Fruit fly (Drosophila melanogaster) whole organism, embryonic: ENCODE data around the gene BtbVII.

ENCODE experiments used
- Aef1 ChIP-seq: fragments of 200-800 bp; sonication (Bioruptor generic); IDR thresholded peaks from 3 replicates; pipeline ENCODE4 v1.3.6; 2022; ENCODE audit warnings: missing biosample characterization, missing genetic modification characterization
- B-H2 ChIP-seq: fragments of 200-800 bp; sonication (Bioruptor generic); optimal IDR thresholded peaks from 2 replicates; lab custom pipeline; 2018; ENCODE audit warnings: missing biosample characterization, mild to moderate bottlenecking, missing genetic modification characterization
- CG1024 ChIP-seq: fragments of 200-800 bp; sonication (Bioruptor generic); IDR thresholded peaks from 2 replicates; pipeline ENCODE4 v1.3.6; 2022; ENCODE audit warnings: missing biosample characterization, missing genetic modification characterization
- CG10654 ChIP-seq: fragments of 200-800 bp; sonication (Bioruptor generic); optimal IDR thresholded peaks from 2 replicates; lab custom pipeline; 2016; ENCODE audit warnings: missing biosample characterization, missing genetic modification characterization
- CG12155 ChIP-seq: fragments of 200-800 bp; sonication (Bioruptor generic); optimal IDR thresholded peaks from 3 replicates; lab custom pipeline; 2016; ENCODE audit warnings: missing biosample characterization, missing genetic modification characterization
- CG12391 ChIP-seq: fragments of 200-800 bp; sonication (Bioruptor generic); optimal IDR thresholded peaks from 3 replicates; lab custom pipeline; 2018; ENCODE audit warnings: missing biosample characterization, mild to moderate bottlenecking, missing genetic modification characterization, moderate library complexity
- CG12769 ChIP-seq: fragments of 200-800 bp; sonication (Bioruptor generic); optimal IDR thresholded peaks from 2 replicates; lab custom pipeline; 2019; ENCODE audit warnings: missing biosample characterization, mild to moderate bottlenecking, missing genetic modification characterization, moderate library complexity
- CG13624 ChIP-seq: fragments of 200-800 bp; sonication (Bioruptor generic); optimal IDR thresholded peaks from 2 replicates; lab custom pipeline; 2016; ENCODE audit warnings: missing biosample characterization, missing genetic modification characterization
- CG14860 ChIP-seq: fragments of 200-800 bp; sonication (Bioruptor generic); IDR thresholded peaks from 3 replicates; pipeline ENCODE4 v1.3.6; 2022; ENCODE audit warnings: missing biosample characterization, missing genetic modification characterization; ENCODE audit not compliant: partially characterized antibody
- CG17186 ChIP-seq: fragments of 200-800 bp; sonication (Bioruptor generic); optimal IDR thresholded peaks from 3 replicates; lab custom pipeline; 2017; ENCODE audit warnings: missing biosample characterization, missing genetic modification reagents, missing genetic modification characterization
- CG18599 ChIP-seq: fragments of 200-800 bp; sonication (Bioruptor generic); optimal IDR thresholded peaks from 3 replicates; lab custom pipeline; 2017; ENCODE audit warnings: missing biosample characterization, missing genetic modification characterization, mild to moderate bottlenecking, moderate library complexity, missing genetic modification reagents
- CG2116 ChIP-seq: fragments of 200-800 bp; sonication (Bioruptor generic); optimal IDR thresholded peaks from 3 replicates; lab custom pipeline; 2018; ENCODE audit warnings: missing biosample characterization, mild to moderate bottlenecking, missing genetic modification characterization
- CG2120 ChIP-seq: fragments of 200-800 bp; sonication (Bioruptor generic); optimal IDR thresholded peaks from 3 replicates; lab custom pipeline; 2016; ENCODE audit warnings: missing biosample characterization, missing genetic modification characterization
- CG32532 ChIP-seq: fragments of 200-800 bp; sonication (Bioruptor generic); IDR thresholded peaks from 2 replicates; pipeline ENCODE4 v1.3.6; 2022; ENCODE audit warnings: missing biosample characterization, missing genetic modification characterization
- CG7372 ChIP-seq: fragments of 200-800 bp; sonication (Bioruptor generic); IDR thresholded peaks from 2 replicates; pipeline ENCODE4 v1.3.6; 2022; ENCODE audit warnings: missing biosample characterization, missing genetic modification characterization
- CG7556 ChIP-seq: fragments of 200-800 bp; sonication (Bioruptor generic); optimal IDR thresholded peaks from 2 replicates; lab custom pipeline; 2017; ENCODE audit warnings: missing biosample characterization, mild to moderate bottlenecking, missing genetic modification characterization
- CG8290 ChIP-seq, 3 experiments: fragments of 200-800 bp; sonication (Bioruptor generic); optimal IDR thresholded peaks; 2 replicates each; lab custom pipeline; 2016 to 2019; ENCODE audit warnings: missing biosample characterization in 3 of 3, missing genetic modification characterization in 3 of 3, mild to moderate bottlenecking in 2 of 3, moderate library complexity in 1 of 3
- CHES-1-like ChIP-seq: fragments of 200-800 bp; sonication (Bioruptor generic); optimal IDR thresholded peaks from 2 replicates; lab custom pipeline; 2016; ENCODE audit warnings: missing biosample characterization, missing genetic modification characterization
- HmgD ChIP-seq: fragments of 200-800 bp; sonication (Bioruptor generic); optimal IDR thresholded peaks from 3 replicates; lab custom pipeline; 2016; ENCODE audit warnings: missing biosample characterization, missing genetic modification characterization
- HmgZ ChIP-seq: fragments of 200-800 bp; sonication (Bioruptor generic); optimal IDR thresholded peaks from 2 replicates; lab custom pipeline; 2018; ENCODE audit warnings: missing biosample characterization, mild to moderate bottlenecking, missing genetic modification characterization
- Jarid2 ChIP-seq: fragments of 200-800 bp; sonication (Bioruptor generic); optimal IDR thresholded peaks from 3 replicates; lab custom pipeline; 2017; ENCODE audit warnings: mild to moderate bottlenecking, missing biosample characterization, missing genetic modification reagents, missing genetic modification characterization
- Lim3 ChIP-seq: fragments of 200-800 bp; sonication (Bioruptor generic); IDR thresholded peaks from 2 replicates; pipeline ENCODE4 v1.3.6; 2022; ENCODE audit warnings: missing biosample characterization, missing genetic modification characterization
- Trl ChIP-seq, 3 experiments: fragments of >200 bp in 2 of 3; fragments of 200-800 bp in 1 of 3; sonication (Bioruptor generic) in 1 of 3; optimal IDR thresholded peaks; 2 replicates in 1 of 3; 3 replicates in 2 of 3; lab custom pipeline; 2016 to 2017; ENCODE audit warnings: missing biosample characterization in 1 of 3, missing genetic modification characterization in 1 of 3
- ac ChIP-seq: fragments of 200-800 bp; sonication (Bioruptor generic); optimal IDR thresholded peaks from 3 replicates; lab custom pipeline; 2017; ENCODE audit warnings: missing biosample characterization, mild to moderate bottlenecking, missing genetic modification characterization
- ase ChIP-seq: fragments of 200-800 bp; sonication (Bioruptor generic); IDR thresholded peaks from 3 replicates; pipeline ENCODE4 v1.3.6; 2022; ENCODE audit warnings: missing biosample characterization, missing genetic modification characterization
- btn ChIP-seq: fragments of 200-800 bp; sonication (Bioruptor generic); optimal IDR thresholded peaks from 2 replicates; lab custom pipeline; 2016; ENCODE audit warnings: missing biosample characterization, missing genetic modification characterization
- cad ChIP-seq: fragments of >200 bp; optimal IDR thresholded peaks from 2 replicates; lab custom pipeline; 2017; ENCODE audit warnings: missing biosample characterization, missing genetic modification characterization
- chinmo ChIP-seq: fragments of 200-800 bp; sonication (Bioruptor generic); IDR thresholded peaks from 4 replicates; pipeline ENCODE4 v1.3.6; 2022; ENCODE audit warnings: missing biosample characterization, missing genetic modification characterization; ENCODE audit not compliant: partially characterized antibody
- chn ChIP-seq: fragments of 200-800 bp; sonication (Bioruptor generic); optimal IDR thresholded peaks from 2 replicates; lab custom pipeline; 2016; ENCODE audit warnings: missing biosample characterization, missing genetic modification characterization
- disco-r ChIP-seq: fragments of 200-800 bp; sonication (Bioruptor generic); optimal IDR thresholded peaks from 2 replicates; lab custom pipeline; 2016; ENCODE audit warnings: missing biosample characterization, missing genetic modification characterization
- eyg ChIP-seq: fragments of 200-800 bp; sonication (Bioruptor generic); optimal IDR thresholded peaks from 3 replicates; lab custom pipeline; 2016; ENCODE audit warnings: missing biosample characterization, missing genetic modification characterization
- fd64A ChIP-seq: fragments of 200-800 bp; sonication (Bioruptor generic); optimal IDR thresholded peaks from 3 replicates; lab custom pipeline; 2018; ENCODE audit warnings: missing biosample characterization, mild to moderate bottlenecking, missing genetic modification characterization
- ftz-f1 ChIP-seq: fragments of 200-800 bp; sonication (Bioruptor generic); optimal IDR thresholded peaks from 2 replicates; lab custom pipeline; 2016; ENCODE audit warnings: missing biosample characterization, missing genetic modification characterization
- gfzf ChIP-seq: fragments of 200-800 bp; sonication (Bioruptor generic); optimal IDR thresholded peaks from 2 replicates; lab custom pipeline; 2016; ENCODE audit warnings: missing biosample characterization, mild to moderate bottlenecking, missing genetic modification characterization, moderate library complexity
- lov ChIP-seq, 2 experiments: fragments of 200-800 bp in 1 of 2; fragments of >200 bp in 1 of 2; sonication (Bioruptor generic) in 1 of 2; IDR thresholded peaks in 1 of 2; optimal IDR thresholded peaks in 1 of 2; 2 replicates in 1 of 2; 3 replicates in 1 of 2; pipeline versions ENCODE4 v1.3.6 to Lab custom; 2017 to 2022; ENCODE audit warnings: missing biosample characterization in 1 of 2, missing genetic modification characterization in 1 of 2
- maf-S ChIP-seq: fragments of 200-800 bp; sonication (Bioruptor generic); optimal IDR thresholded peaks from 2 replicates; lab custom pipeline; 2016; ENCODE audit warnings: missing biosample characterization, missing genetic modification characterization
- mam ChIP-seq: fragments of 200-800 bp; sonication (Bioruptor generic); optimal IDR thresholded peaks from 3 replicates; lab custom pipeline; 2016; ENCODE audit warnings: missing biosample characterization, missing genetic modification characterization
- mld ChIP-seq: fragments of 200-800 bp; sonication (Bioruptor generic); IDR thresholded peaks from 3 replicates; pipeline ENCODE4 v1.3.6; 2022; ENCODE audit warnings: missing biosample characterization, missing genetic modification characterization; ENCODE audit not compliant: partially characterized antibody
- nom ChIP-seq: fragments of 200-800 bp; sonication (Bioruptor generic); optimal IDR thresholded peaks from 2 replicates; lab custom pipeline; 2017; ENCODE audit warnings: missing biosample characterization, missing genetic modification characterization, mild to moderate bottlenecking, moderate library complexity, missing genetic modification reagents
- p53 ChIP-seq: fragments of 200-800 bp; sonication (Bioruptor generic); optimal IDR thresholded peaks from 2 replicates; lab custom pipeline; 2016; ENCODE audit warnings: missing biosample characterization, missing genetic modification characterization
- repo ChIP-seq: fragments of 200-800 bp; sonication (Bioruptor generic); optimal IDR thresholded peaks from 2 replicates; lab custom pipeline; 2016; ENCODE audit warnings: missing biosample characterization, missing genetic modification characterization
- run ChIP-seq: fragments of 200-800 bp; sonication (Bioruptor generic); optimal IDR thresholded peaks from 3 replicates; lab custom pipeline; 2018; ENCODE audit warnings: missing biosample characterization, mild to moderate bottlenecking, missing genetic modification characterization
- scrt ChIP-seq: fragments of 200-800 bp; sonication (Bioruptor generic); optimal IDR thresholded peaks from 2 replicates; lab custom pipeline; 2018; ENCODE audit warnings: missing biosample characterization, mild to moderate bottlenecking, missing genetic modification characterization, moderate library complexity
- sens ChIP-seq: fragments of 200-800 bp; sonication (Bioruptor generic); peaks from one replicate; lab custom pipeline; 2016; ENCODE audit warnings: missing biosample characterization, missing genetic modification characterization
- sens-2 ChIP-seq: fragments of 200-800 bp; sonication (Bioruptor generic); IDR thresholded peaks from 2 replicates; pipeline ENCODE4 v1.3.6; 2022; ENCODE audit warnings: missing biosample characterization, missing genetic modification characterization
- slbo ChIP-seq: fragments of 200-800 bp; sonication (Bioruptor generic); IDR thresholded peaks from 2 replicates; pipeline ENCODE4 v1.3.6; 2022; ENCODE audit warnings: missing biosample characterization, missing genetic modification characterization
- tap ChIP-seq: fragments of 200-800 bp; optimal IDR thresholded peaks from 3 replicates; lab custom pipeline; 2019; ENCODE audit warnings: missing biosample characterization, mild to moderate bottlenecking, missing genetic modification characterization, moderate library complexity
- tin ChIP-seq: fragments of 200-800 bp; sonication (Bioruptor generic); optimal IDR thresholded peaks from 3 replicates; lab custom pipeline; 2016; ENCODE audit warnings: missing biosample characterization, missing genetic modification characterization
- z ChIP-seq: fragments of 200-800 bp; sonication (Bioruptor generic); IDR thresholded peaks from 3 replicates; pipeline ENCODE4 v1.3.6; 2022; ENCODE audit warnings: missing biosample characterization, missing genetic modification characterization
- zfh1 ChIP-seq: fragments of 200-800 bp; sonication (Bioruptor generic); IDR thresholded peaks from 3 replicates; pipeline ENCODE4 v1.3.6; 2022; ENCODE audit warnings: missing biosample characterization, missing genetic modification characterization

Gene BtbVII

DNA sequence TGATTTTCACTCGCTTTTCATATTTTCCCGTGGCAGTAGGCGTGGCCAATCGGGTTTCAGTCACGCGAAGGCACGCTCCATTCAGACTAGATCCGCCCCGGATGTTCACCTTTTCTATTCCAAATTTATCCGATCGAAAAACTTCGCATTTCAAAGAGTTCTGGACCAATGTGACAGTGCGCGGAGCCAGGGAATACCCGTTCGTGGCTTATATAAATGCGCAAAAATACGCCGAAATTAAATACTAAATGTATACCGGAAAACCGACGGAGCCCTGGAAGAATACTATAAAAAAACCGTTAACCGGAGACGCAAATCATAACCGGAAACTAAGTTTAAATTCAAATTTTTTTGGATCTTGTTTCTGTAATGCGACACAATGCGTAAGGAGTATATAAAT lies 20.9 kb upstream of the BtbVII start, which contains the start of gene promL (continued):
- TF ChIP-seq CG1024 (GFP tag; lab: Robert Waterston, UW) = no peak
- TF ChIP-seq mld (GFP tag; lab: Robert Waterston, UW) = no peak
- no peak for TF ChIP-seq sens-2 (GFP tag; lab: Robert Waterston, UW)
- TF ChIP-seq Aef1 = no peak
- TF ChIP-seq Jarid2 (GFP tag; lab: Kevin White, UChicago) = peak; percentile 77
- TF ChIP-seq CG7556 (GFP tag; lab: Kevin White, UChicago) = peak; percentile 43
- TF ChIP-seq CG12769 (tag; lab: Kevin White, UChicago) = peak; percentile 47
- TF ChIP-seq HmgZ (tag; lab: Kevin White, UChicago) = peak; percentile 80
- no peak for TF ChIP-seq CG14860
- peak; percentile 40 for TF ChIP-seq maf-S
- peak; percentile 75 for TF ChIP-seq sens (GFP tag; lab: Kevin White, UChicago)
- no peak for TF ChIP-seq Trl (optimal IDR thresholded peaks at IDR 0.05; lab: Kevin White, UChicago)
- peak; percentile 77 for TF ChIP-seq Trl (GFP tag; optimal IDR thresholded peaks at IDR 0.05; lab: Kevin White, UChicago)
- peak; percentile 71 for TF ChIP-seq CG18599
- peak; percentile 99 for TF ChIP-seq gfzf (GFP tag; lab: Kevin White, UChicago)
- TF ChIP-seq disco-r = peak; percentile 32
- 0 out of 3 replicates have a peak, but pooled peaks have one; percentile 35 for TF ChIP-seq ase (GFP tag; lab: Robert Waterston, UW)
- TF ChIP-seq CG2116 (GFP tag; lab: Kevin White, UChicago) = peak; percentile 76
- TF ChIP-seq zfh1 = peak; percentile 64; the same call in 2 of the 3 replicates
- peak; percentile 9 for TF ChIP-seq tin (GFP tag; lab: Kevin White, UChicago)
- no peak for TF ChIP-seq cad (GFP tag; lab: Kevin White, UChicago)
- peak; percentile 14 for TF ChIP-seq CG2120
- TF ChIP-seq ac (GFP tag; lab: Kevin White, UChicago) = no peak
- TF ChIP-seq mam (GFP tag; lab: Kevin White, UChicago) = no peak
- peak; percentile 66 for TF ChIP-seq nom (GFP tag; lab: Kevin White, UChicago)
- TF ChIP-seq slbo (GFP tag; lab: Robert Waterston, UW) = no peak
- 0 out of 4 replicates have a peak, but pooled peaks have one; percentile 61 for TF ChIP-seq chinmo (GFP tag; lab: Robert Waterston, UW)
- TF ChIP-seq CG7372 = no peak
- peak; percentile 41 for TF ChIP-seq fd64A (GFP tag; lab: Kevin White, UChicago)
- no peak for TF ChIP-seq CG12155 (GFP tag; lab: Kevin White, UChicago)
- TF ChIP-seq Lim3 (GFP tag; lab: Robert Waterston, UW) = no peak
- TF ChIP-seq chn = peak; percentile 11
- peak; percentile 77 for TF ChIP-seq CG17186 (GFP tag; lab: Kevin White, UChicago)
- peak; percentile 61 for TF ChIP-seq CHES-1-like (GFP tag; lab: Kevin White, UChicago)
- no peak for TF ChIP-seq z (GFP tag; lab: Robert Waterston, UW)
- TF ChIP-seq run = no peak
- TF ChIP-seq eyg (GFP tag; lab: Kevin White, UChicago) = peak; percentile 78
- TF ChIP-seq ftz-f1 (GFP tag; lab: Kevin White, UChicago) = peak; percentile 31
- TF ChIP-seq HmgD (GFP tag; lab: Kevin White, UChicago) = peak; percentile 33
- peak; percentile 63 for TF ChIP-seq CG32532 (GFP tag; lab: Robert Waterston, UW)
- TF ChIP-seq scrt (GFP tag; lab: Kevin White, UChicago) = peak; percentile 65
- peak; percentile 42 for TF ChIP-seq p53 (GFP tag; lab: Kevin White, UChicago)
- no peak for TF ChIP-seq CG10654 (GFP tag; lab: Kevin White, UChicago)
- peak; percentile 63 for TF ChIP-seq CG12391 (tag; lab: Kevin White, UChicago)
- TF ChIP-seq repo = peak; percentile 48
- peak; percentile 12 for TF ChIP-seq tap (tag; lab: Kevin White, UChicago)
- peak; percentile 68 for TF ChIP-seq CG13624 (GFP tag; lab: Kevin White, UChicago)
- peak; percentile 16 for TF ChIP-seq btn
- TF ChIP-seq lov (optimal IDR thresholded peaks at IDR 0.05; lab: Kevin White, UChicago) = no peak
- TF ChIP-seq lov (GFP tag; IDR thresholded peaks at IDR 0.05; lab: Robert Waterston, UW) = peak; percentile 61; the same call in 2 of the 3 replicates
- TF ChIP-seq B-H2 (GFP tag; lab: Kevin White, UChicago) = peak; percentile 70
- peak; percentile 42 for TF ChIP-seq CG8290 (GFP tag; optimal IDR thresholded peaks at IDR 0.05; lab: Kevin White, UChicago)
- peak in 1 of 2 experiments; percentile 67 for TF ChIP-seq CG8290 (tag; optimal IDR thresholded peaks at IDR 0.05; lab: Kevin White, UChicago)
